Worm (Caenorhabditis elegans) whole organism, L2 larva: ENCODE measurements around the gene str-77.

Experiments used
- C34F6.9 ChIP-seq: fragments of 150-350 bp; optimal IDR thresholded peaks from 2 replicates; lab custom pipeline; 2014; ENCODE audit warnings: missing biosample characterization, missing genetic modification characterization
- F13H6.1 ChIP-seq: sonication (generic microtip); optimal IDR thresholded peaks from 2 replicates; lab custom pipeline; 2016; ENCODE audit warnings: missing genetic modification characterization, missing compliant biosample characterization
- R02D3.7 ChIP-seq: fragments of 150-350 bp; optimal IDR thresholded peaks from 2 replicates; lab custom pipeline; 2014; ENCODE audit warnings: missing biosample characterization, missing genetic modification characterization
- Y55F3AM.14 ChIP-seq: fragments of 200-800 bp; sonication (Bioruptor generic); optimal IDR thresholded peaks from 2 replicates; lab custom pipeline; 2018; ENCODE audit warnings: mild to moderate bottlenecking, missing genetic modification characterization, missing compliant biosample characterization
- ZK546.5 ChIP-seq: sonication (generic microtip); optimal IDR thresholded peaks from 2 replicates; lab custom pipeline; 2017; ENCODE audit warnings: missing biosample characterization, missing genetic modification characterization
- alr-1 ChIP-seq: fragments of 150-350 bp; optimal IDR thresholded peaks from 2 replicates; lab custom pipeline; 2014; ENCODE audit warnings: missing biosample characterization, missing genetic modification characterization
- aly-2 ChIP-seq: fragments of 150-350 bp; optimal IDR thresholded peaks from 2 replicates; lab custom pipeline; 2014; ENCODE audit warnings: missing biosample characterization, missing genetic modification characterization
- ama-1 ChIP-seq: fragments of 150-350 bp; optimal IDR thresholded peaks from 2 replicates; lab custom pipeline; 2018; ENCODE audit warnings: inconsistent platforms
- blmp-1 ChIP-seq: sonication (generic microtip); optimal IDR thresholded peaks from 2 replicates; lab custom pipeline; 2017; ENCODE audit warnings: missing genetic modification characterization, mild to moderate bottlenecking, missing compliant biosample characterization, antibody characterized with exemption, moderate library complexity; ENCODE audit not compliant: insufficient read depth
- ceh-16 ChIP-seq: fragments of 150-350 bp; optimal IDR thresholded peaks from 2 replicates; lab custom pipeline; 2014; ENCODE audit warnings: missing biosample characterization, missing genetic modification characterization
- ceh-82 ChIP-seq: fragments of 150-350 bp; optimal IDR thresholded peaks from 2 replicates; lab custom pipeline; 2014; ENCODE audit warnings: missing biosample characterization, missing genetic modification characterization
- dmd-4 ChIP-seq: sonication (generic microtip); optimal IDR thresholded peaks from 2 replicates; lab custom pipeline; 2017; ENCODE audit warnings: missing biosample characterization, missing genetic modification characterization
- fos-1 ChIP-seq: fragments of 150-350 bp; optimal IDR thresholded peaks from 2 replicates; lab custom pipeline; 2014; ENCODE audit warnings: missing biosample characterization, missing genetic modification characterization
- gmeb-1 ChIP-seq: fragments of 150-350 bp; optimal IDR thresholded peaks from 2 replicates; lab custom pipeline; 2014; ENCODE audit warnings: missing biosample characterization, missing genetic modification characterization
- lin-11 ChIP-seq: fragments of 150-350 bp; sonication (generic microtip); optimal IDR thresholded peaks from 2 replicates; lab custom pipeline; 2014; ENCODE audit warnings: missing biosample characterization, missing genetic modification characterization, inconsistent platforms, mixed read lengths
- lin-39 ChIP-seq: fragments of 150-350 bp; optimal IDR thresholded peaks from 2 replicates; lab custom pipeline; 2014; ENCODE audit warnings: missing biosample characterization, missing genetic modification reagents, missing genetic modification characterization
- lsy-2 ChIP-seq, 2 experiments: fragments of 150-350 bp in 1 of 2; sonication (generic microtip) in 1 of 2; optimal IDR thresholded peaks; 2 replicates each; lab custom pipeline; 2014 to 2017; ENCODE audit warnings: missing biosample characterization in 2 of 2, missing genetic modification characterization in 2 of 2
- mbf-1 ChIP-seq: sonication (generic microtip); optimal IDR thresholded peaks from 2 replicates; lab custom pipeline; 2017; ENCODE audit warnings: missing biosample characterization, missing genetic modification characterization
- mdl-1 ChIP-seq, 2 experiments: fragments of 150-350 bp in 1 of 2; sonication (generic microtip) in 1 of 2; optimal IDR thresholded peaks; 2 replicates each; lab custom pipeline; 2017; ENCODE audit warnings: missing biosample characterization in 2 of 2, missing genetic modification characterization in 2 of 2
- nhr-10 ChIP-seq: sonication (generic microtip); optimal IDR thresholded peaks from 2 replicates; lab custom pipeline; 2017; ENCODE audit warnings: missing biosample characterization, missing genetic modification characterization
- nhr-11 ChIP-seq: fragments of 150-350 bp; optimal IDR thresholded peaks from 2 replicates; lab custom pipeline; 2014; ENCODE audit warnings: missing biosample characterization, missing genetic modification characterization
- nhr-12 ChIP-seq: fragments of 150-350 bp; optimal IDR thresholded peaks from 2 replicates; lab custom pipeline; 2014; ENCODE audit warnings: missing biosample characterization, missing genetic modification characterization
- nhr-129 ChIP-seq: fragments of 150-350 bp; optimal IDR thresholded peaks from 2 replicates; lab custom pipeline; 2014; ENCODE audit warnings: missing biosample characterization, missing genetic modification characterization
- nhr-21 ChIP-seq: fragments of 150-350 bp; optimal IDR thresholded peaks from 2 replicates; lab custom pipeline; 2014; ENCODE audit warnings: missing biosample characterization, missing genetic modification characterization
- nhr-237 ChIP-seq: fragments of 150-350 bp; optimal IDR thresholded peaks from 2 replicates; lab custom pipeline; 2014; ENCODE audit warnings: missing biosample characterization, missing genetic modification characterization
- nhr-25 ChIP-seq: fragments of 150-350 bp; sonication (generic microtip); optimal IDR thresholded peaks from 3 replicates; lab custom pipeline; 2014; ENCODE audit warnings: missing biosample characterization, missing genetic modification characterization
- nhr-6 ChIP-seq: fragments of 150-350 bp; optimal IDR thresholded peaks from 2 replicates; lab custom pipeline; 2014; ENCODE audit warnings: missing biosample characterization, missing genetic modification characterization
- peb-1 ChIP-seq: fragments of 150-350 bp; optimal IDR thresholded peaks from 2 replicates; lab custom pipeline; 2014; ENCODE audit warnings: missing biosample characterization, missing genetic modification characterization
- sem-4 ChIP-seq: fragments of 150-350 bp; optimal IDR thresholded peaks from 2 replicates; lab custom pipeline; 2014; ENCODE audit warnings: missing biosample characterization, missing genetic modification reagents, missing genetic modification characterization
- skn-1 ChIP-seq: sonication (generic microtip); optimal IDR thresholded peaks from 2 replicates; lab custom pipeline; 2017; ENCODE audit warnings: missing biosample characterization, missing genetic modification characterization
- sma-3 ChIP-seq: sonication (generic microtip); optimal IDR thresholded peaks from 2 replicates; lab custom pipeline; 2016; ENCODE audit warnings: missing genetic modification reagents, missing genetic modification characterization, missing compliant biosample characterization
- sma-9 ChIP-seq, 2 experiments: fragments of 150-350 bp in 1 of 2; sonication (generic microtip) in 1 of 2; optimal IDR thresholded peaks; 2 replicates each; lab custom pipeline; 2014 to 2016; ENCODE audit warnings: missing genetic modification characterization in 2 of 2, mild to moderate bottlenecking in 1 of 2, missing biosample characterization in 1 of 2, missing compliant biosample characterization in 1 of 2, missing genetic modification reagents in 1 of 2, moderate library complexity in 1 of 2
- snpc-4 ChIP-seq: fragments of 150-350 bp; optimal IDR thresholded peaks from 2 replicates; lab custom pipeline; 2014; ENCODE audit warnings: missing biosample characterization, missing genetic modification characterization
- unc-39 ChIP-seq: fragments of 150-350 bp; optimal IDR thresholded peaks from 2 replicates; lab custom pipeline; 2014; ENCODE audit warnings: missing biosample characterization, missing genetic modification characterization
- unc-55 ChIP-seq: fragments of 150-350 bp; sonication (generic microtip); optimal IDR thresholded peaks from 3 replicates; lab custom pipeline; 2014; ENCODE audit warnings: missing biosample characterization, missing genetic modification reagents, missing genetic modification characterization
- unc-62 ChIP-seq: fragments of 150-350 bp; optimal IDR thresholded peaks from 2 replicates; lab custom pipeline; 2014; ENCODE audit warnings: missing biosample characterization, missing genetic modification reagents, missing genetic modification characterization
- zag-1 ChIP-seq: fragments of 150-350 bp; optimal IDR thresholded peaks from 2 replicates; lab custom pipeline; 2014; ENCODE audit warnings: missing biosample characterization, missing genetic modification characterization
- ztf-1 ChIP-seq: fragments of 200-800 bp; sonication (Bioruptor generic); conservative IDR thresholded peaks from 2 replicates; pipeline ENCODE4 v1.3.6; 2022; ENCODE audit warnings: missing genetic modification characterization, missing compliant biosample characterization
- ztf-11 ChIP-seq: sonication (generic microtip); optimal IDR thresholded peaks from 2 replicates; lab custom pipeline; 2017; ENCODE audit warnings: missing biosample characterization, missing genetic modification characterization
- ztf-4 ChIP-seq: fragments of 150-350 bp; optimal IDR thresholded peaks from 2 replicates; lab custom pipeline; 2014; ENCODE audit warnings: missing biosample characterization, missing genetic modification characterization

The str-77 gene

ce11 chrV:17686852-17687251, 31.9 kb upstream of the str-77 start, which contains the start of gene F59A1.18:
F59A1.18 (minus strand) TSS chrV:17686952.
- TF ChIP-seq nhr-6 (tag; lab: Kevin White, UChicago): no peak
- TF ChIP-seq alr-1: no peak

- TF ChIP-seq unc-55: no peak
- TF ChIP-seq skn-1 (tag; lab: Kevin White, UChicago): no peak
- TF ChIP-seq lin-39 (tag; lab: Kevin White, UChicago): no peak
- TF ChIP-seq ztf-11 (tag; lab: Kevin White, UChicago): no peak
- no peak for TF ChIP-seq sma-3 (GFP tag; lab: Kevin White, UChicago)
- TF ChIP-seq, all 48 proteins: peak for 0
Observed at ce11 chrV:17690922-17691321, 27.8 kb upstream of the str-77 start, which contains the start of gene F59A1.13. F59A1.13 (minus strand) TSS chrV:17691022.

ce11 chrV:17694260-17694659, 24.5 kb upstream of the str-77 start:
- TF ChIP-seq snpc-4 (tag; lab: Kevin White, UChicago) (no peak), gmeb-1 (no peak), peb-1 (tag; lab: Kevin White, UChicago) (no peak), unc-39 (tag; lab: Kevin White, UChicago) (no peak), dmd-4 (no peak), blmp-1 (tag; lab: Kevin White, UChicago) (no peak), fos-1 (tag; lab: Kevin White, UChicago) (peak; percentile 25), sem-4 (tag; lab: Kevin White, UChicago) (no peak)

- no peak for TF ChIP-seq unc-39 (tag; lab: Kevin White, UChicago)
- TF ChIP-seq nhr-25 (tag; lab: Kevin White, UChicago): no peak
- no peak for TF ChIP-seq lin-11 (tag; lab: Kevin White, UChicago)
- no peak for TF ChIP-seq mbf-1 (tag; lab: Kevin White, UChicago)
- TF ChIP-seq nhr-21 (tag; lab: Kevin White, UChicago): no peak
- TF ChIP-seq ztf-4 (tag; lab: Kevin White, UChicago): no peak
- no peak for TF ChIP-seq nhr-6 (tag; lab: Kevin White, UChicago)
- no peak for TF ChIP-seq ceh-82 (tag; lab: Kevin White, UChicago)
- no peak for TF ChIP-seq sma-9 (GFP tag; optimal IDR thresholded peaks at IDR 0.05; lab: Kevin White, UChicago)
- no peak for TF ChIP-seq sma-9 (tag; optimal IDR thresholded peaks at IDR 0.05; lab: Kevin White, UChicago)
- no peak for TF ChIP-seq unc-62
- no peak for TF ChIP-seq lin-39 (tag; lab: Kevin White, UChicago)
- TF ChIP-seq skn-1 (tag; lab: Kevin White, UChicago): no peak
- no peak for TF ChIP-seq peb-1 (tag; lab: Kevin White, UChicago)
- no peak for TF ChIP-seq lsy-2 (tag; optimal IDR thresholded peaks at IDR 0.05; lab: Kevin White, UChicago)
- no peak for TF ChIP-seq gmeb-1
- TF ChIP-seq mdl-1 (tag; optimal IDR thresholded peaks at IDR 0.05; lab: Kevin White, UChicago): no peak
- no peak for TF ChIP-seq alr-1
- no peak for TF ChIP-seq aly-2 (tag; lab: Kevin White, UChicago)
- TF ChIP-seq ama-1 (lab: Kevin White, UChicago): no peak
- no peak for TF ChIP-seq snpc-4 (tag; lab: Kevin White, UChicago)
Observed at ce11 chrV:17695802-17696201, 22.9 kb upstream of the str-77 start, which contains the start of gene Y26G10.1. Y26G10.1 (minus strand) TSS chrV:17695902.

- no peak for TF ChIP-seq nhr-6 (tag; lab: Kevin White, UChicago)
- no peak for TF ChIP-seq snpc-4 (tag; lab: Kevin White, UChicago)
- TF ChIP-seq unc-62: no peak
- TF ChIP-seq nhr-10: no peak
- no peak for TF ChIP-seq zag-1 (tag; lab: Kevin White, UChicago)
- no peak for TF ChIP-seq dmd-4
- no peak for TF ChIP-seq nhr-12
- TF ChIP-seq F13H6.1: no peak
- TF ChIP-seq lin-39 (tag; lab: Kevin White, UChicago): no peak
Observed at ce11 chrV:17696753-17697152, 22.0 kb upstream of the str-77 start, which contains the start of gene spp-29. spp-29 (minus strand) TSS chrV:17696853.

ce11 chrV:17699097-17699496, 19.6 kb upstream of the str-77 start, which contains the start of gene Y26G10.4:
Y26G10.4 (minus strand) TSS chrV:17699197.
- TF ChIP-seq unc-62: no peak
- TF ChIP-seq ceh-16 (tag; lab: Kevin White, UChicago): no peak
- no peak for TF ChIP-seq nhr-129 (tag; lab: Kevin White, UChicago)
- no peak for TF ChIP-seq lin-11 (tag; lab: Kevin White, UChicago)
- TF ChIP-seq C34F6.9: no peak
- no peak for TF ChIP-seq nhr-11 (tag; lab: Kevin White, UChicago)
- no peak for TF ChIP-seq nhr-25 (tag; lab: Kevin White, UChicago)
- TF ChIP-seq peb-1 (tag; lab: Kevin White, UChicago): no peak
- TF ChIP-seq nhr-237 (tag; lab: Kevin White, UChicago): no peak
- TF ChIP-seq sma-9 (GFP tag; optimal IDR thresholded peaks at IDR 0.05; lab: Kevin White, UChicago): no peak
- no peak for TF ChIP-seq sma-9 (tag; optimal IDR thresholded peaks at IDR 0.05; lab: Kevin White, UChicago)
- TF ChIP-seq sem-4 (tag; lab: Kevin White, UChicago): no peak
- no peak for TF ChIP-seq ztf-1 (GFP tag; lab: Robert Waterston, UW)
- no peak for TF ChIP-seq R02D3.7 (tag; lab: Kevin White, UChicago)
- no peak for TF ChIP-seq alr-1
- no peak for TF ChIP-seq F13H6.1
- no peak for TF ChIP-seq dmd-4
- TF ChIP-seq ama-1 (lab: Kevin White, UChicago): no peak
- no peak for TF ChIP-seq ZK546.5 (tag; lab: Kevin White, UChicago)
- TF ChIP-seq gmeb-1: no peak
- TF ChIP-seq Y55F3AM.14: no peak
- TF ChIP-seq, all 48 proteins: peak for 0
